Fruit fly (Drosophila melanogaster) whole organism, embryonic: ENCODE results near the gene Scgalpha.
A peak's percentile ranks its signal among the peaks of the same experiment; 100 is the strongest.

ENCODE experiments used
- Bdp1 ChIP-seq: fragments of 200-800 bp; sonication (Bioruptor generic); optimal IDR thresholded peaks from 3 replicates; lab custom pipeline; 2016; ENCODE audit warnings: missing biosample characterization, missing genetic modification characterization
- C15 ChIP-seq: fragments of 200-800 bp; sonication (Bioruptor generic); IDR thresholded peaks from 3 replicates; pipeline ENCODE4 v1.3.6; 2022; ENCODE audit warnings: missing biosample characterization, missing genetic modification characterization
- CG10274 ChIP-seq: fragments of 200-800 bp; sonication (Bioruptor generic); optimal IDR thresholded peaks from 3 replicates; lab custom pipeline; 2017; ENCODE audit warnings: missing biosample characterization, mild to moderate bottlenecking, missing genetic modification characterization
- CG10321 ChIP-seq: fragments of 200-800 bp; sonication (Bioruptor generic); IDR thresholded peaks from 2 replicates; pipeline ENCODE4 v1.3.6; 2022; ENCODE audit warnings: missing biosample characterization, missing genetic modification characterization
- CG11695 ChIP-seq: fragments of 200-800 bp; sonication (Bioruptor generic); IDR thresholded peaks from 3 replicates; pipeline ENCODE4 v1.3.6; 2022; ENCODE audit warnings: missing biosample characterization, missing genetic modification characterization
- CG12769 ChIP-seq: fragments of 200-800 bp; sonication (Bioruptor generic); optimal IDR thresholded peaks from 2 replicates; lab custom pipeline; 2019; ENCODE audit warnings: missing biosample characterization, mild to moderate bottlenecking, missing genetic modification characterization, moderate library complexity
- CG14014 ChIP-seq: fragments of 200-800 bp; sonication (Bioruptor generic); IDR thresholded peaks from 2 replicates; pipeline ENCODE4 v1.3.6; 2022; ENCODE audit warnings: missing biosample characterization, missing genetic modification characterization
- CG16779 ChIP-seq: fragments of 200-800 bp; sonication (Bioruptor generic); IDR thresholded peaks from 2 replicates; pipeline ENCODE4 v1.3.6; 2022; ENCODE audit warnings: missing biosample characterization, missing genetic modification characterization
- CG18764 ChIP-seq: fragments of 200-800 bp; sonication (Bioruptor generic); optimal IDR thresholded peaks from 3 replicates; lab custom pipeline; 2016; ENCODE audit warnings: missing biosample characterization, missing genetic modification characterization
- CG2129 ChIP-seq: fragments of 200-800 bp; sonication (Bioruptor generic); IDR thresholded peaks from 2 replicates; pipeline ENCODE4 v1.3.6; 2022; ENCODE audit warnings: missing biosample characterization, missing genetic modification characterization; ENCODE audit not compliant: partially characterized antibody
- CG30020 ChIP-seq: fragments of 200-800 bp; optimal IDR thresholded peaks from 2 replicates; lab custom pipeline; 2019; ENCODE audit warnings: missing biosample characterization, mild to moderate bottlenecking, missing genetic modification characterization, moderate library complexity
- CG31365 ChIP-seq: fragments of 200-800 bp; sonication (Bioruptor generic); optimal IDR thresholded peaks from 2 replicates; lab custom pipeline; 2018; ENCODE audit warnings: missing biosample characterization, mild to moderate bottlenecking, missing genetic modification characterization
- CG31441 ChIP-seq: fragments of 200-800 bp; sonication (Bioruptor generic); IDR thresholded peaks from 2 replicates; pipeline ENCODE4 v1.3.6; 2022; ENCODE audit warnings: missing biosample characterization, missing genetic modification characterization
- CG33557 ChIP-seq: fragments of 200-800 bp; sonication (Bioruptor generic); optimal IDR thresholded peaks from 2 replicates; lab custom pipeline; 2019; ENCODE audit warnings: missing biosample characterization, mild to moderate bottlenecking, missing genetic modification characterization, moderate library complexity
- CG42726 ChIP-seq: fragments of 200-800 bp; sonication (Bioruptor generic); IDR thresholded peaks from 2 replicates; pipeline ENCODE4 v1.3.6; 2022; ENCODE audit warnings: missing biosample characterization, missing genetic modification characterization; ENCODE audit not compliant: partially characterized antibody
- CG4730 ChIP-seq: fragments of 200-800 bp; sonication (Bioruptor generic); IDR thresholded peaks from 2 replicates; pipeline ENCODE4 v1.3.6; 2022; ENCODE audit warnings: missing biosample characterization, missing genetic modification characterization
- CG5180 ChIP-seq: fragments of 200-800 bp; sonication (Bioruptor generic); optimal IDR thresholded peaks from 3 replicates; lab custom pipeline; 2017; ENCODE audit warnings: missing biosample characterization, missing genetic modification characterization, mild to moderate bottlenecking, moderate library complexity, missing genetic modification reagents
- CG6654 ChIP-seq: fragments of 200-800 bp; sonication (Bioruptor generic); optimal IDR thresholded peaks from 2 replicates; lab custom pipeline; 2017; ENCODE audit warnings: missing biosample characterization, mild to moderate bottlenecking, missing genetic modification characterization
- CG6689 ChIP-seq: fragments of 200-800 bp; sonication (Bioruptor generic); IDR thresholded peaks from 2 replicates; pipeline ENCODE4 v1.3.6; 2022; ENCODE audit warnings: missing biosample characterization, missing genetic modification characterization
- CG7745 ChIP-seq: fragments of 200-800 bp; sonication (Bioruptor generic); optimal IDR thresholded peaks from 2 replicates; lab custom pipeline; 2018; ENCODE audit warnings: missing biosample characterization, mild to moderate bottlenecking, missing genetic modification characterization, moderate library complexity
- CG8089 ChIP-seq: fragments of 200-800 bp; sonication (Bioruptor generic); optimal IDR thresholded peaks from 3 replicates; lab custom pipeline; 2016; ENCODE audit warnings: missing biosample characterization, missing genetic modification characterization
- CG9876 ChIP-seq: fragments of 200-800 bp; sonication (Bioruptor generic); optimal IDR thresholded peaks from 2 replicates; lab custom pipeline; 2016; ENCODE audit warnings: missing biosample characterization, missing genetic modification characterization
- CG9932 ChIP-seq: fragments of 200-800 bp; sonication (Bioruptor generic); IDR thresholded peaks from 2 replicates; pipeline ENCODE4 v1.3.6; 2022; ENCODE audit warnings: missing biosample characterization, missing genetic modification characterization
- CkIIα-i1 ChIP-seq: fragments of 200-800 bp; sonication (Bioruptor generic); IDR thresholded peaks from 2 replicates; pipeline ENCODE4 v1.3.6; 2022; ENCODE audit warnings: missing biosample characterization, missing genetic modification characterization
- D19B ChIP-seq: fragments of 200-800 bp; sonication (Bioruptor generic); optimal IDR thresholded peaks from 2 replicates; lab custom pipeline; 2017; ENCODE audit warnings: missing biosample characterization, mild to moderate bottlenecking, missing genetic modification characterization
- E2f1 ChIP-seq: fragments of 200-800 bp; sonication (Bioruptor generic); IDR thresholded peaks from 2 replicates; pipeline ENCODE4 v1.3.6; 2022; ENCODE audit warnings: missing biosample characterization, missing genetic modification characterization
- HLH54F ChIP-seq: fragments of 200-800 bp; sonication (Bioruptor generic); optimal IDR thresholded peaks from 3 replicates; lab custom pipeline; 2016; ENCODE audit warnings: missing biosample characterization, missing genetic modification characterization
- HLHmδ ChIP-seq: fragments of 200-800 bp; sonication (Bioruptor generic); optimal IDR thresholded peaks from 2 replicates; lab custom pipeline; 2018; ENCODE audit warnings: missing biosample characterization, mild to moderate bottlenecking, missing genetic modification characterization, moderate library complexity
- Hand ChIP-seq: fragments of 200-800 bp; sonication (Bioruptor generic); optimal IDR thresholded peaks from 2 replicates; lab custom pipeline; 2017; ENCODE audit warnings: mild to moderate bottlenecking, missing biosample characterization, missing genetic modification reagents, missing genetic modification characterization
- MBD-R2 ChIP-seq: fragments of 200-800 bp; sonication (Bioruptor generic); IDR thresholded peaks from 2 replicates; pipeline ENCODE4 v1.3.6; 2022; ENCODE audit warnings: missing biosample characterization, missing genetic modification characterization
- Oaz ChIP-seq: fragments of 200-800 bp; sonication (Bioruptor generic); IDR thresholded peaks from 2 replicates; pipeline ENCODE4 v1.3.6; 2022; ENCODE audit warnings: missing biosample characterization, missing genetic modification characterization
- Sox102F ChIP-seq: fragments of 200-800 bp; sonication (Bioruptor generic); optimal IDR thresholded peaks from 2 replicates; lab custom pipeline; 2018; ENCODE audit warnings: missing biosample characterization, mild to moderate bottlenecking, missing genetic modification characterization, moderate library complexity
- Sry-δ ChIP-seq: fragments of 200-800 bp; sonication (Bioruptor generic); optimal IDR thresholded peaks from 2 replicates; lab custom pipeline; 2016; ENCODE audit warnings: missing biosample characterization, missing genetic modification characterization
- br ChIP-seq: fragments of >200 bp; optimal IDR thresholded peaks from 2 replicates; lab custom pipeline; 2017
- ci ChIP-seq: fragments of 200-800 bp; sonication (Bioruptor generic); IDR thresholded peaks from 3 replicates; pipeline ENCODE4 v1.3.6; 2022; ENCODE audit warnings: missing biosample characterization, missing genetic modification characterization
- crc ChIP-seq: fragments of 200-800 bp; sonication (Bioruptor generic); optimal IDR thresholded peaks from 2 replicates; lab custom pipeline; 2016; ENCODE audit warnings: missing biosample characterization, missing genetic modification characterization
- cwo ChIP-seq: fragments of 200-800 bp; sonication (Bioruptor generic); optimal IDR thresholded peaks from 3 replicates; lab custom pipeline; 2017; ENCODE audit warnings: missing biosample characterization, missing genetic modification characterization, mild to moderate bottlenecking, moderate library complexity, missing genetic modification reagents
- dati ChIP-seq: fragments of 200-800 bp; sonication (Bioruptor generic); IDR thresholded peaks from 2 replicates; pipeline ENCODE4 v1.3.6; 2022; ENCODE audit warnings: missing biosample characterization, missing genetic modification characterization
- en ChIP-seq: fragments of 200-800 bp; sonication (Bioruptor generic); optimal IDR thresholded peaks from 2 replicates; lab custom pipeline; 2016; ENCODE audit warnings: missing biosample characterization, missing genetic modification characterization
- eve ChIP-seq, 2 experiments: fragments of >200 bp; optimal IDR thresholded peaks; 2 replicates each; lab custom pipeline; 2017; ENCODE audit warnings: missing biosample characterization in 2 of 2, missing genetic modification characterization in 2 of 2
- her ChIP-seq: fragments of 200-800 bp; sonication (Bioruptor generic); optimal IDR thresholded peaks from 2 replicates; lab custom pipeline; 2016; ENCODE audit warnings: missing biosample characterization, missing genetic modification characterization
- hth ChIP-seq: fragments of >200 bp; optimal IDR thresholded peaks from 2 replicates; lab custom pipeline; 2017; ENCODE audit warnings: inconsistent platforms
- jumu ChIP-seq: fragments of 200-800 bp; sonication (Bioruptor generic); optimal IDR thresholded peaks from 3 replicates; lab custom pipeline; 2016; ENCODE audit warnings: missing biosample characterization, missing genetic modification characterization
- ken ChIP-seq: fragments of 200-800 bp; sonication (Bioruptor generic); IDR thresholded peaks from 3 replicates; pipeline ENCODE4 v1.3.6; 2022; ENCODE audit warnings: missing biosample characterization, missing genetic modification characterization
- klu ChIP-seq: fragments of 200-800 bp; sonication (Bioruptor generic); IDR thresholded peaks from 2 replicates; pipeline ENCODE4 v1.3.6; 2022; ENCODE audit warnings: missing biosample characterization, missing genetic modification characterization
- lilli ChIP-seq: fragments of 200-800 bp; sonication (Bioruptor generic); optimal IDR thresholded peaks from 3 replicates; lab custom pipeline; 2016; ENCODE audit warnings: missing biosample characterization, missing genetic modification characterization
- mirr ChIP-seq: fragments of 200-800 bp; sonication (Bioruptor generic); optimal IDR thresholded peaks from 3 replicates; lab custom pipeline; 2018; ENCODE audit warnings: missing biosample characterization, mild to moderate bottlenecking, missing genetic modification characterization
- otp ChIP-seq: fragments of 200-800 bp; sonication (Bioruptor generic); IDR thresholded peaks from 3 replicates; pipeline ENCODE4, ENCODE4 v1.3.6; 2022; ENCODE audit warnings: missing biosample characterization, missing genetic modification characterization
- peb ChIP-seq: fragments of 200-800 bp; sonication (Bioruptor generic); IDR thresholded peaks from 2 replicates; pipeline ENCODE4 v1.3.6; 2022; ENCODE audit warnings: missing biosample characterization, missing genetic modification characterization
- scrt ChIP-seq: fragments of 200-800 bp; sonication (Bioruptor generic); optimal IDR thresholded peaks from 2 replicates; lab custom pipeline; 2018; ENCODE audit warnings: missing biosample characterization, mild to moderate bottlenecking, missing genetic modification characterization, moderate library complexity
- stwl ChIP-seq: fragments of 200-800 bp; sonication (Bioruptor generic); optimal IDR thresholded peaks from 3 replicates; lab custom pipeline; 2018; ENCODE audit warnings: missing biosample characterization, mild to moderate bottlenecking, missing genetic modification characterization, moderate library complexity
- ttk ChIP-seq: fragments of 200-800 bp; sonication (Bioruptor generic); IDR thresholded peaks from 2 replicates; pipeline ENCODE4 v2.1.2; 2022; ENCODE audit warnings: missing biosample characterization, missing genetic modification characterization

The Scgalpha gene

dm6 chr2L:8311091-8311490, 7.9 kb downstream of the Scgalpha start, which contains the start of the genes CG7810 and CG7806 (continued):
- TF ChIP-seq eve (GFP tag; optimal IDR thresholded peaks at IDR 0.05; lab: Kevin White, UChicago) (no peak), CG4730 (GFP tag; lab: Robert Waterston, UW) (peak; percentile 74), stwl (tag; lab: Kevin White, UChicago) (peak; percentile 90), E2f1 (GFP tag; lab: Robert Waterston, UW) (peak; percentile 85), hth (lab: Kevin White, UChicago) (no peak), HLH54F (GFP tag; lab: Kevin White, UChicago) (peak; percentile 89), CG6689 (GFP tag; lab: Robert Waterston, UW) (peak; percentile 92), crc (peak; percentile 82), CG14014 (peak; percentile 90), CG5180 (GFP tag; lab: Kevin White, UChicago) (peak; percentile 66), CG30020 (peak; percentile 74), lilli (GFP tag; lab: Kevin White, UChicago) (peak; percentile 90), ttk (GFP tag; lab: Robert Waterston, UW) (peak; percentile 91), Sry-δ (GFP tag; lab: Kevin White, UChicago) (peak; percentile 76), CG6654 (GFP tag; lab: Kevin White, UChicago) (peak; percentile 60), dati (GFP tag; lab: Robert Waterston, UW) (peak; percentile 72; the same call in 1 of the 2 replicates), CG2129 (GFP tag; lab: Robert Waterston, UW) (no peak), CG16779 (GFP tag; lab: Robert Waterston, UW) (peak; percentile 89), Oaz (GFP tag; lab: Robert Waterston, UW) (peak; percentile 71), br (lab: Kevin White, UChicago) (no peak), CG12769 (no peak), CG11695 (GFP tag; lab: Robert Waterston, UW) (peak; percentile 94), peb (GFP tag; lab: Robert Waterston, UW) (peak; percentile 66), Bdp1 (peak; percentile 72), cwo (GFP tag; lab: Kevin White, UChicago) (peak; percentile 74), CG10274 (peak; percentile 25), CG9932 (GFP tag; lab: Robert Waterston, UW) (peak; percentile 89), CG7745 (tag; lab: Kevin White, UChicago) (peak; percentile 39), her (GFP tag; lab: Kevin White, UChicago) (peak; percentile 84), HLHmδ (GFP tag; lab: Kevin White, UChicago) (no peak), CG8089 (peak; percentile 87), CG18764 (GFP tag; lab: Kevin White, UChicago) (peak; percentile 88), CG31365 (tag; lab: Kevin White, UChicago) (peak; percentile 59), D19B (GFP tag; lab: Kevin White, UChicago) (no peak), klu (GFP tag; lab: Robert Waterston, UW) (peak; percentile 74), Sox102F (GFP tag; lab: Kevin White, UChicago) (peak; percentile 95), CG42726 (GFP tag; lab: Robert Waterston, UW) (no peak), CG9876 (GFP tag; lab: Kevin White, UChicago) (peak; percentile 46), C15 (GFP tag; lab: Robert Waterston, UW) (peak; percentile 71; the same call in 2 of the 3 replicates), ci (GFP tag; lab: Robert Waterston, UW) (peak; percentile 97), CkIIα-i1 (0 out of 2 replicates have a peak, but pooled peaks have one; percentile 10), jumu (GFP tag; lab: Kevin White, UChicago) (peak; percentile 85), Hand (GFP tag; lab: Kevin White, UChicago) (peak; percentile 69), CG33557 (GFP tag; lab: Kevin White, UChicago) (peak; percentile 84), scrt (peak; percentile 75), ken (GFP tag; lab: Robert Waterston, UW) (peak; percentile 91), MBD-R2 (GFP tag; lab: Robert Waterston, UW) (peak; percentile 97), CG31441 (GFP tag; lab: Robert Waterston, UW) (no peak; the same call in 1 of the 2 replicates), en (GFP tag; lab: Kevin White, UChicago) (peak; percentile 92), CG10321 (peak; percentile 70), mirr (GFP tag; lab: Kevin White, UChicago) (peak; percentile 28), otp (GFP tag; lab: Robert Waterston, UW) (peak; percentile 88)
